Fruit fly (Drosophila melanogaster): ENCODE results near the gene cocoon.
A peak's percentile ranks its signal among the peaks of the same experiment; 100 is the strongest.

cocoon gene

dm6 chr3L:15514405-15514804 is 40.5 kb upstream of the cocoon start (continued):
- no peak for TF ChIP-seq CG17359 (tag; optimal IDR thresholded peaks at IDR 0.05)
- TF ChIP-seq unc-4 (GFP tag; IDR thresholded peaks at IDR 0.05; ENCODE audit: partially characterized antibody): peak; percentile 40; the same call in 1 of the 2 replicates
- no peak for TF ChIP-seq fd102C (GFP tag; optimal IDR thresholded peaks at IDR 0.05)
- peak; percentile 22 for TF ChIP-seq grn (GFP tag; optimal IDR thresholded peaks at IDR 0.05)
- TF ChIP-seq CG15011 (GFP tag; optimal IDR thresholded peaks at IDR 0.05): no peak
- no peak for TF ChIP-seq NK7.1 (GFP tag; optimal IDR thresholded peaks at IDR 0.05)
- TF ChIP-seq CG1233 (GFP tag; optimal IDR thresholded peaks at IDR 0.05): peak; percentile 3
- no peak for TF ChIP-seq GATAe (GFP tag; conservative IDR thresholded peaks at IDR 0.05)
- no peak for TF ChIP-seq jumu (GFP tag; optimal IDR thresholded peaks at IDR 0.05)
- TF ChIP-seq slbo (GFP tag; IDR thresholded peaks at IDR 0.05): no peak
- no peak for TF ChIP-seq HmgD (GFP tag; optimal IDR thresholded peaks at IDR 0.05)
- TF ChIP-seq pho (GFP tag; optimal IDR thresholded peaks at IDR 0.05): no peak
- peak; percentile 6 for TF ChIP-seq CG8290 (GFP tag; optimal IDR thresholded peaks at IDR 0.05)
- peak in 1 of 2 experiments; percentile 19 for TF ChIP-seq CG8290 (tag; optimal IDR thresholded peaks at IDR 0.05)
- peak; percentile 94 to 97 for TF ChIP-seq Trl (optimal IDR thresholded peaks at IDR 0.05)
- TF ChIP-seq Trl (GFP tag; optimal IDR thresholded peaks at IDR 0.05): peak; percentile 17
- TF ChIP-seq CG15696 (tag; optimal IDR thresholded peaks at IDR 0.05): no peak
- no peak for TF ChIP-seq Dad (GFP tag; optimal IDR thresholded peaks at IDR 0.05)
- peak; percentile 98 for TF ChIP-seq crol (GFP tag; IDR thresholded peaks at IDR 0.05)
- TF ChIP-seq lilli (GFP tag; optimal IDR thresholded peaks at IDR 0.05): no peak
- TF ChIP-seq amos (GFP tag; IDR thresholded peaks at IDR 0.05; ENCODE audit: partially characterized antibody): no peak
- TF ChIP-seq pros (GFP tag; optimal IDR thresholded peaks at IDR 0.05): no peak
- TF ChIP-seq nmo (GFP tag; optimal IDR thresholded peaks at IDR 0.05): no peak
- peak; percentile 84 for TF ChIP-seq chn (GFP tag; optimal IDR thresholded peaks at IDR 0.05)
- TF ChIP-seq sens-2 (GFP tag; IDR thresholded peaks at IDR 0.05): no peak
- TF ChIP-seq fd3F (GFP tag; optimal IDR thresholded peaks at IDR 0.05): no peak
- peak; percentile 11; the same call in 1 of the 2 replicates for TF ChIP-seq tna (GFP tag; IDR thresholded peaks at IDR 0.05; ENCODE audit: partially characterized antibody)
- TF ChIP-seq ap (GFP tag; IDR thresholded peaks at IDR 0.05): no peak
- no peak for TF ChIP-seq CG1024 (GFP tag; IDR thresholded peaks at IDR 0.05)
- no peak for TF ChIP-seq Mad (GFP tag; optimal IDR thresholded peaks at IDR 0.05)
- no peak for TF ChIP-seq Sox100B (GFP tag; optimal IDR thresholded peaks at IDR 0.05)
- TF ChIP-seq bbx (GFP tag; IDR thresholded peaks at IDR 0.05; ENCODE audit: partially characterized antibody): no peak
- TF ChIP-seq pzg (GFP tag; optimal IDR thresholded peaks at IDR 0.05): no peak
- TF ChIP-seq CG3847 (GFP tag; IDR thresholded peaks at IDR 0.05): no peak
- peak; percentile 20; the same call in 1 of the 2 replicates for TF ChIP-seq CG14014 (GFP tag; IDR thresholded peaks at IDR 0.05)
- no peak for TF ChIP-seq tgo (GFP tag; IDR thresholded peaks at IDR 0.05)
- TF ChIP-seq CG34376 (GFP tag; optimal IDR thresholded peaks at IDR 0.05): peak; percentile 48
- TF ChIP-seq H2.0 (GFP tag; IDR thresholded peaks at IDR 0.05): no peak
- no peak for TF ChIP-seq CG6791 (GFP tag; IDR thresholded peaks at IDR 0.05; ENCODE audit: partially characterized antibody)
- no peak for TF ChIP-seq jigr1 (GFP tag; IDR thresholded peaks at IDR 0.05)
- peak; percentile 5 for TF ChIP-seq Dp (GFP tag; optimal IDR thresholded peaks at IDR 0.05)
- TF ChIP-seq CG11695 (GFP tag; IDR thresholded peaks at IDR 0.05): peak; percentile 26; the same call in 1 of the 3 replicates
- no peak for TF ChIP-seq Gug (GFP tag; IDR thresholded peaks at IDR 0.05)
- no peak for TF ChIP-seq aop (GFP tag; IDR thresholded peaks at IDR 0.05)
- peak; percentile 94; the same call in 2 of the 3 replicates for TF ChIP-seq CG34422 (GFP tag; IDR thresholded peaks at IDR 0.05)
- TF ChIP-seq Sox102F (GFP tag; optimal IDR thresholded peaks at IDR 0.05): no peak
- 0 out of 2 replicates have a peak, but pooled peaks have one; percentile 10 for TF ChIP-seq Xrp1 (GFP tag; IDR thresholded peaks at IDR 0.05)
- no peak for TF ChIP-seq pnt (GFP tag; optimal IDR thresholded peaks at IDR 0.05)
- TF ChIP-seq dysf (GFP tag; IDR thresholded peaks at IDR 0.05): no peak
- TF ChIP-seq lbe (GFP tag; optimal IDR thresholded peaks at IDR 0.05): no peak
- TF ChIP-seq tap (tag; optimal IDR thresholded peaks at IDR 0.05): no peak
- no peak for TF ChIP-seq Oaz (GFP tag; IDR thresholded peaks at IDR 0.05)
